Worm (Caenorhabditis elegans): ENCODE data around the gene klf-3.

ce11 chrII:6575647-6576046 is 41.0 kb upstream of the klf-3 start, which contains the start of gene sra-29:
- no peak for TF ChIP-seq lin-35 (GFP tag; optimal IDR thresholded peaks at IDR 0.05)
- no peak for TF ChIP-seq hmg-20 (GFP tag; IDR thresholded peaks at IDR 0.05)
- TF ChIP-seq ets-4 (GFP tag; optimal IDR thresholded peaks at IDR 0.05): no peak
- no peak for TF ChIP-seq zfh-2 (GFP tag; conservative IDR thresholded peaks at IDR 0.05)
- TF ChIP-seq Y53G8AR.9 (GFP tag; conservative IDR thresholded peaks at IDR 0.05): no peak

All from whole organism, young adult.